Fruit fly (Drosophila melanogaster) whole organism, adult: ENCODE data around the gene Uvrag.

ENCODE experiments used
- CG12768 ChIP-seq: fragments of 200-800 bp; sonication (Bioruptor generic); optimal IDR thresholded peaks from 2 replicates; lab custom pipeline; 2017; ENCODE audit warnings: missing biosample characterization, missing genetic modification characterization, mild to moderate bottlenecking, moderate library complexity, missing genetic modification reagents
- CG1620 ChIP-seq: fragments of 200-800 bp; sonication (Bioruptor generic); optimal IDR thresholded peaks from 2 replicates; lab custom pipeline; 2016; ENCODE audit warnings: missing biosample characterization, missing genetic modification characterization
- CG33017 ChIP-seq: fragments of 200-800 bp; sonication (Bioruptor generic); optimal IDR thresholded peaks from 2 replicates; lab custom pipeline; 2018; ENCODE audit warnings: missing biosample characterization, mild to moderate bottlenecking, missing genetic modification characterization, moderate library complexity
- CG7045 ChIP-seq: fragments of 200-800 bp; sonication (Bioruptor generic); optimal IDR thresholded peaks from 2 replicates; lab custom pipeline; 2017; ENCODE audit warnings: missing biosample characterization, mild to moderate bottlenecking, missing genetic modification characterization
- Crg-1 ChIP-seq: fragments of 200-800 bp; sonication (Bioruptor generic); optimal IDR thresholded peaks from 2 replicates; lab custom pipeline; 2016; ENCODE audit warnings: missing biosample characterization, missing genetic modification characterization
- Hr96 ChIP-seq: fragments of 200-800 bp; sonication (Bioruptor generic); optimal IDR thresholded peaks from 2 replicates; lab custom pipeline; 2016; ENCODE audit warnings: missing biosample characterization, missing genetic modification characterization
- Mnt ChIP-seq: fragments of 200-800 bp; sonication (Bioruptor generic); optimal IDR thresholded peaks from 2 replicates; lab custom pipeline; 2016; ENCODE audit warnings: missing biosample characterization, mild to moderate bottlenecking, missing genetic modification characterization
- cnc ChIP-seq, 2 experiments: fragments of >200 bp; optimal IDR thresholded peaks; 2 replicates each; lab custom pipeline; 2017
- ovo ChIP-seq: fragments of 200-800 bp; sonication (Bioruptor generic); optimal IDR thresholded peaks from 2 replicates; lab custom pipeline; 2016; ENCODE audit warnings: missing biosample characterization, missing genetic modification characterization
- pad ChIP-seq: fragments of 200-800 bp; sonication (Bioruptor generic); optimal IDR thresholded peaks from 3 replicates; lab custom pipeline; 2017; ENCODE audit warnings: missing biosample characterization, missing genetic modification characterization, mild to moderate bottlenecking, moderate library complexity, missing genetic modification reagents

DNA sequence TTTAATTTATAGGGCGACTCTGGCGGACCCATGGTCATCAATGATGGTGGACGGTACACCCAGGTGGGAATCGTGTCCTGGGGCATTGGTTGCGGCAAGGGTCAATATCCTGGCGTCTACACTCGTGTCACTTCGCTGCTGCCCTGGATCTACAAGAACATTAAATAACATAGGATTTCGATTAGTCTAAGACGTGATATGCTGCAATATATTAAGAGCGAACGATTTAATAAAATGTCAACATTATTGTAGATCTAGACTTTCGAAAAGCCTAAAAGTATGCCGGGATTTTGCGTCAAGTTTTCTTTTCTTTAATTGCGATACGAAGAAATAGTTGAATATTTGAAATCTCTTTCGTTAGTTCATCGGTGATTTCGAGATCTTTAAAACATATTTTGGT lies 29.4 kb upstream of the Uvrag start, which contains the start of gene Naa20B:
- TF ChIP-seq Crg-1 (GFP tag; lab: Kevin White, UChicago) (no peak), cnc (optimal IDR thresholded peaks at IDR 0.05; lab: Kevin White, UChicago) (no peak), CG1620 (no peak), CG7045 (no peak), ovo (GFP tag; lab: Kevin White, UChicago) (no peak), CG12768 (GFP tag; lab: Kevin White, UChicago) (no peak), CG33017 (tag; lab: Kevin White, UChicago) (no peak), Hr96 (no peak), Mnt (GFP tag; lab: Kevin White, UChicago) (no peak), pad (no peak)
